Fruit fly (Drosophila melanogaster) S2 (cell line): Measurements from ENCODE around the gene lky.
"Not testable (repeated sequence)": the region's sequence is repeated elsewhere in the genome, so short reads cannot be mapped to it uniquely, and the experiment has no call there.

Experiments used
- CG8478 ChIP-seq: fragments of >200 bp; optimal IDR thresholded peaks from 2 replicates; lab custom pipeline; 2018
- CTCF ChIP-seq, 2 experiments: fragments of >200 bp; optimal IDR thresholded peaks; 2 replicates each; lab custom pipeline; 2018

The lky gene

DNA sequence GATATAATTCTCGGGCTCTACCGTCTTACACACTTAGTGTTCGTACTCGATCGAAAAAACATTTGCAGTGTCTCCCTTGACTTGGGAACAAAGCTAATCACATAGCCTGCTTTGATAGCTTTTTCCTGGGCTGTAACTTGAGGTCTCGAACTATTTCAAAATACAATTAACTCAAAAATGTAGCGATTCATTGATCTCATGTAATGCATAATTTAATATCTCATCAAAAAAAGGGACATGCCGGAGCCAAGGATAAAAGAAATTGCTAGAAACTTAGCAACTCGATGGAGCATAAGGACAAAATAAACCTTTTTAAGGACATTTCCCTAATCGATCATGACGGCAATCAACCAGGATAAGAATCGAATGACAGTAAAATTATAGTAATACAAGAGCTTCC is at the start of gene lky:
lky (minus strand) TSS at position 101 of the 400 bp plus-strand sequence.
- TF ChIP-seq CG8478: no peak
- no peak for TF ChIP-seq CTCF (optimal IDR thresholded peaks at IDR 0.05; lab: Kevin White, UChicago)

DNA sequence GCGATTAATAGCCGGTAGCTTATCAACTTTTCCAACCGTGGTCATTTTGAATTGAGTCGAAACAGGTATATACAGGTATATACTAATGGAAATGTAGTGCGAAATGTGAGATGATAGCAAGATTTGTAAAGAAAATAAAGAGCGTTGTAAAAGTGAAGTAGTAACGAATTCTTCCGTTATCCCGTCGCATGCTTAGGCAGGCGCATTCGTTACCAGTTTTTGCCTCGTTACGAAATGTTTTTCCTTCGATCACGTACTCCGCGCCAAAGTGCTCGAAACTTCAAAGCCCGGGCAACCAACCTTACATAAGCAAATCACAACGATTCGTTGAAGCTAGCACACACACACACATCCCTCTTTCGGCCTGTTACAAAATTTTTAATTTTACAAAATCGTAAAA is 49.1 kb upstream of the lky start, which contains the start of gene CG9570:
CG9570 (plus strand) TSS at position 301 of the 400 bp plus-strand sequence.
- no peak for TF ChIP-seq CG8478
- TF ChIP-seq CTCF (optimal IDR thresholded peaks at IDR 0.05; lab: Kevin White, UChicago): no peak

DNA sequence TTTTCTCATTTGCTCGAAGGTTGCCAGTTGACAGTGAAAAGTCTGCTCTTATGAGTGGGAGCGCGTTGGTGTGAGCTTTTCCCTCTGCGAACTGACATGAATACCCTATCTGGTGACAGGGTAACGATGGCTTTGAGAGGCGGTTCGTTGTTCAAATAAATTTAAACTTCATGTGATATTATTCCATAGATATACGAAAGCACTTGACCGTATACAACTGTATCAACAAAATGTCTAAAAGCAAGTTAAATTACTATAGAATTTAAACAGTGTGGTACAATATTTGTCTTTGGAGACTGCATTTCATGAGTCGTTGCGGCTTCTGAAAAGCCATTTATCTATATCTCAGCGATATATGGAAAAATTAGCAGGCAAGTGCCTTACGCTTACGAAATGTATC is 37.7 kb downstream of the lky start:
- TF ChIP-seq CTCF (optimal IDR thresholded peaks at IDR 0.05; lab: Kevin White, UChicago): no peak

DNA sequence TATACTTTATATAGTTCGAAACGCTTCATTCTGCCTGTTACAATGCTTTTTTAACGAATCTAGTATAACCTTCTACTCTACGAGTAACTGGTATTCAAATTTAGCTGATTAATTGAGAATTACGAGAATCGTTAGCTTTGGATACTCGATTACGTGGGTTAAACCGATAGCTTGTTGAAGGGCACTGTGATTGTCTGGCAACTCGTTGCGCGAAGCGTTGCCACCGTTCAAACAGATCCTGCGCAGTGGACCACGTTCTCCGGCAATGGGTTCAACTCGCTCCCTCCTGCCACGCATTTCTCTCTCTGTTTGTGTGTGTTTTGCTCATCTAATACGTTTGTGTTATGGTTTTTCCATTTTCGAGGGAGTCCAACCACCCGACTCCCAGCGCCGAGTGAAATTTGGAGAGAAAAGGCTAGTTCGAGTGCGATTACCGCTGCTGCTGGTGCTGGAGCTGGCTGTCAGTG is 41.0 kb downstream of the lky start, which contains the start of gene Nep3:
Nep3 (plus strand) TSS at position 417 of the 467 bp plus-strand sequence.
- TF ChIP-seq CTCF (optimal IDR thresholded peaks at IDR 0.05; lab: Kevin White, UChicago) (no peak), CG8478 (no peak)

DNA sequence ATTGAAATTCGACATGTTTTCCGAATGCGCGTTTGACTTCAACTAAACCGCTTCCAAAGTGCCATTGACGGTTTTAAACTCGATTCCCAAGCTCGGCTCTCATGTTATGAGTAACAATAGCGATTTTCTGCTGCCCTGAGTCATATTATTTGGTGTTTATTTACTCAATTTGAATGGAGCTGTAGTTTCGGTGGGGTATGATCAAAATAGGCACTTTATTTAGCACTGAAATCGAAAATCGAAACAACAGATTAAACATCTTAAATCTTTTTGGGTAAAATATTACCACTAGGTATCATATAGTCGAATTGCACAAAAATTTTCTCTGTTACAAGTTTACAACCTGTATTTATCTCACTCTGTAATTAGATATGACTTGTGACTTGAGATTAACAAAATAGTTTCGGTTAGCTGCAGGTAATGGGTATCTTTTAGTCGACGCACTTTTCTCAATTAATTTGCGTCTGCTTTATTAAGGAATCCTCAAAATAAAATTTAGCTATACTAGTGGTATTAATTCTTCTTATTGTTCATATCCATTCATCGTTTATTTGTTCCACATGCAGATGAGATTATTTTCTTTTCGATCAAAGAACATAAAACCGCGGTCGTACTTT is 42.4 kb downstream of the lky start, which contains the start of gene CG12655:
CG12655 (minus strand) TSS at position 51 of the 617 bp plus-strand sequence.
- TF ChIP-seq CTCF (optimal IDR thresholded peaks at IDR 0.05; lab: Kevin White, UChicago): no peak
- no peak for TF ChIP-seq CG8478

DNA sequence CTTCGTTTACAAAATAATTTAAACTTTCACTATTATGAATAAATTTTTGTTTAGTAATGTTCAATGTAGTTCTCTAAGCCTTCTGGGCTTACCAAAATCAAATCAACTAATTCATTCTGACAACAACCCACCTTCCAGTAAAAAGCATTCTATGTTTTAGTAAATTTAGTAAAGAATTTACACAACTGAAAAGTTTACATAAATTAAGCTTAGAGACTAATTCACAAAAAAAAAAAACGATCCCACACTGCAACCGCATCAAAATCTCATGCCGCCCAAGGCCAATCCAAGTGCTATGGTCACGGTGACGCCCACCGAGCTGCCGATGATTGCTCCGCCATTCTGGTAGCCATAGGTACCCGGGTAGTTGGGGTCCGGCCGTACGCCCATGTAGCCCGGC is 43.7 kb downstream of the lky start, which contains the start of gene CG43784:
CG43784 (minus strand) TSS at position 101 of the 400 bp plus-strand sequence.
- not testable (repeated sequence) for TF ChIP-seq CG8478; CTCF (optimal IDR thresholded peaks at IDR 0.05; lab: Kevin White, UChicago)

DNA sequence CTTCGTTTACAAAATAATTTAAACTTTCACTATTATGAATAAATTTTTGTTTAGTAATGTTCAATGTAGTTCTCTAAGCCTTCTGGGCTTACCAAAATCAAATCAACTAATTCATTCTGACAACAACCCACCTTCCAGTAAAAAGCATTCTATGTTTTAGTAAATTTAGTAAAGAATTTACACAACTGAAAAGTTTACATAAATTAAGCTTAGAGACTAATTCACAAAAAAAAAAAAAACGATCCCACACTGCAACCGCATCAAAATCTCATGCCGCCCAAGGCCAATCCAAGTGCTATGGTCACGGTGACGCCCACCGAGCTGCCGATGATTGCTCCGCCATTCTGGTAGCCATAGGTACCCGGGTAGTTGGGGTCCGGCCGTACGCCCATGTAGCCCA is 48.4 kb downstream of the lky start, which contains the start of gene CG45494:
CG45494 (minus strand) TSS at position 101 of the 400 bp plus-strand sequence.
- TF ChIP-seq CTCF (optimal IDR thresholded peaks at IDR 0.05; lab: Kevin White, UChicago); CG8478: not testable (repeated sequence)
